Worm (Caenorhabditis elegans) whole organism, L3 larva: ENCODE measurements around the gene Y4C6B.2.

Source experiments
- elt-1 ChIP-seq: fragments of 150-350 bp; optimal IDR thresholded peaks from 2 replicates; lab custom pipeline; 2014; ENCODE audit warnings: missing biosample characterization, missing genetic modification characterization
- nhr-76 ChIP-seq: fragments of 150-350 bp; sonication (generic microtip); optimal IDR thresholded peaks from 5 replicates; lab custom pipeline; 2014; ENCODE audit warnings: missing biosample characterization, missing genetic modification characterization
- unc-39 ChIP-seq: sonication (generic microtip); optimal IDR thresholded peaks from 4 replicates; lab custom pipeline; 2017; ENCODE audit warnings: missing biosample characterization, missing genetic modification characterization

DNA sequence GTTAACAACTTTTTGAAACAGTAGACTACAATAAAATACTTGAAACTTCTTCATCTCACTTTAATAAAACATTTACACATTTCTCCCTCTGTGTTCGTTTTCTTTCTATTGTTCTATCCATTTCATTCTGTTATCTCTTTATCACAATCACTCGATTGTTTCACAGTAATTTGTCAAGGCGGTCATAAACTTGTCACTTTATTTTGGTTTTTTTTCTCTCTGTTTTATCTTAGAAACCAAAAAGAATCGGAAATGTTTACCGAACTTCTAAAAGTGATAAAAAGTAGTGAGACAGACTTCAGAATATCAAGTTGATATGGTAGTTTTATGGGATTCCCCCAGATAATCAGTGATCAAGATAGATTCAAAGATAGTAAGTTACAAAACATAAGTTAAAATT lies at the start of gene Y4C6B.2:
- TF ChIP-seq elt-1 (no peak), nhr-76 (tag; lab: Kevin White, UChicago) (no peak), unc-39 (tag; lab: Kevin White, UChicago) (no peak)
